Worm (Caenorhabditis elegans) whole organism, early embryonic: Measurements from ENCODE around the gene F21D5.5.

ENCODE experiments used
- B0310.2 ChIP-seq: sonication (generic microtip); optimal IDR thresholded peaks from 2 replicates; lab custom pipeline; 2016; ENCODE audit warnings: mild to moderate bottlenecking, missing genetic modification characterization, missing compliant biosample characterization
- F13C5.2 ChIP-seq: sonication (generic microtip); optimal IDR thresholded peaks from 2 replicates; lab custom pipeline; 2017; ENCODE audit warnings: mild to moderate bottlenecking, missing genetic modification characterization, inconsistent platforms, missing compliant biosample characterization
- ama-1 ChIP-seq: fragments of 150-350 bp; optimal IDR thresholded peaks from 2 replicates; lab custom pipeline; 2014
- ceh-13 ChIP-seq: fragments of 200-800 bp; sonication (Bioruptor generic); optimal IDR thresholded peaks from 2 replicates; lab custom pipeline; 2018; ENCODE audit warnings: mild to moderate bottlenecking, missing genetic modification characterization, missing compliant biosample characterization
- ceh-36 ChIP-seq: sonication (generic microtip); optimal IDR thresholded peaks from 2 replicates; lab custom pipeline; 2016; ENCODE audit warnings: missing genetic modification characterization, inconsistent platforms, missing compliant biosample characterization
- ets-7 ChIP-seq: sonication (generic microtip); optimal IDR thresholded peaks from 2 replicates; lab custom pipeline; 2016; ENCODE audit warnings: missing genotype, missing genetic modification characterization, missing compliant biosample characterization
- hmbx-1 ChIP-seq: sonication (generic microtip); optimal IDR thresholded peaks from 2 replicates; lab custom pipeline; 2016; ENCODE audit warnings: mild to moderate bottlenecking, missing genetic modification characterization, missing compliant biosample characterization
- hmg-4 ChIP-seq: fragments of 200-800 bp; sonication (Bioruptor generic); optimal IDR thresholded peaks from 2 replicates; lab custom pipeline; 2018; ENCODE audit warnings: mild to moderate bottlenecking, missing genetic modification characterization, missing compliant biosample characterization
- tbx-11 ChIP-seq: fragments of 200-800 bp; sonication (Bioruptor generic); IDR thresholded peaks from 2 replicates; pipeline ENCODE4 v1.3.6; 2022; ENCODE audit warnings: missing genetic modification characterization, missing compliant biosample characterization
- tbx-37 ChIP-seq: fragments of 200-800 bp; sonication (Bioruptor generic); conservative IDR thresholded peaks from 2 replicates; pipeline ENCODE4 v1.3.6; 2022; ENCODE audit warnings: missing genetic modification reagents, missing genetic modification characterization, missing compliant biosample characterization
- tra-4 ChIP-seq: sonication (generic microtip); optimal IDR thresholded peaks from 2 replicates; lab custom pipeline; 2017; ENCODE audit warnings: missing genetic modification characterization, missing compliant biosample characterization

- no peak for TF ChIP-seq ama-1
- no peak for TF ChIP-seq ceh-36 (tag; lab: Kevin White, UChicago)
- TF ChIP-seq tra-4 (tag; lab: Kevin White, UChicago), result no peak
- TF ChIP-seq F13C5.2 (tag; lab: Kevin White, UChicago), result no peak
- no peak for TF ChIP-seq ets-7
- no peak for TF ChIP-seq B0310.2
- no peak for TF ChIP-seq ceh-13
- no peak for TF ChIP-seq tbx-37 (GFP tag; lab: Robert Waterston, UW)
- TF ChIP-seq tbx-11, result no peak
- TF ChIP-seq hmg-4 (GFP tag; lab: Kevin White, UChicago), result no peak
- TF ChIP-seq hmbx-1 (tag; lab: Kevin White, UChicago), result no peak
These were observed at the start of gene F21D5.5 for ce11 chrIV:8739294-8739693.
